Worm (Caenorhabditis elegans) whole organism, early embryonic: ENCODE data around the gene rcat-1.

Experiments
- B0310.2 ChIP-seq: sonication (generic microtip); optimal IDR thresholded peaks from 2 replicates; lab custom pipeline; 2016; ENCODE audit warnings: mild to moderate bottlenecking, missing genetic modification characterization, missing compliant biosample characterization
- F13C5.2 ChIP-seq: sonication (generic microtip); optimal IDR thresholded peaks from 2 replicates; lab custom pipeline; 2017; ENCODE audit warnings: mild to moderate bottlenecking, missing genetic modification characterization, inconsistent platforms, missing compliant biosample characterization
- aly-1 ChIP-seq: sonication (generic microtip); optimal IDR thresholded peaks from 2 replicates; lab custom pipeline; 2016; ENCODE audit warnings: missing genetic modification characterization, missing compliant biosample characterization
- ama-1 ChIP-seq: fragments of 150-350 bp; optimal IDR thresholded peaks from 2 replicates; lab custom pipeline; 2014
- ets-7 ChIP-seq: sonication (generic microtip); optimal IDR thresholded peaks from 2 replicates; lab custom pipeline; 2016; ENCODE audit warnings: missing genotype, missing genetic modification characterization, missing compliant biosample characterization
- flt-1 ChIP-seq: fragments of 200-800 bp; sonication (Bioruptor generic); IDR thresholded peaks from 2 replicates; pipeline ENCODE4 v1.3.6; 2022; ENCODE audit warnings: missing genetic modification characterization, missing compliant biosample characterization
- hmg-4 ChIP-seq: fragments of 200-800 bp; sonication (Bioruptor generic); optimal IDR thresholded peaks from 2 replicates; lab custom pipeline; 2018; ENCODE audit warnings: mild to moderate bottlenecking, missing genetic modification characterization, missing compliant biosample characterization
- hnd-1 ChIP-seq: sonication (generic microtip); optimal IDR thresholded peaks from 2 replicates; lab custom pipeline; 2016; ENCODE audit warnings: missing genetic modification characterization, missing compliant biosample characterization
- tbx-37 ChIP-seq: fragments of 200-800 bp; sonication (Bioruptor generic); conservative IDR thresholded peaks from 2 replicates; pipeline ENCODE4 v1.3.6; 2022; ENCODE audit warnings: missing genetic modification reagents, missing genetic modification characterization, missing compliant biosample characterization

DNA sequence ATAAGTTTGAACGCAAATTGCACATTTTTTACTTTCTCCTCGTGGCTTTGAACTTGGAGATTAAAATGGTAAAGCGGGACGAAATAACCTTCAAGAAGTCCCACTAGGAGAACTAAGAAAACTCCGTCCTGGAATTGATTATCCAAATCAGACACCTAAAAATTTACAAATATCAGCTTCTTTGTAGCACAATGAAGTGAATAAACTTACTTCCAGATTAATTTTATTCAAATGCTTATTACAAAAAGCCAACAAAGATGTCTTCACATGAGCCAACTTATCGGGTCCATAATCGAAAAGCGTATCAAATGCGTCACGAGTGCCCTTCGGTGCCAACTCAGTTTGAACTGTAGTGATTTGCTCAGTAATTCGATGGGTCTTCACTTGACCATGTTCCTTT is 7.2 kb upstream of the rcat-1 start:
- TF ChIP-seq B0310.2 (no peak), ama-1 (no peak), F13C5.2 (no peak), hnd-1 (tag; lab: Kevin White, UChicago) (no peak), hmg-4 (GFP tag; lab: Kevin White, UChicago) (no peak), tbx-37 (GFP tag; lab: Robert Waterston, UW) (no peak), ets-7 (no peak), flt-1 (no peak), aly-1 (tag; lab: Kevin White, UChicago) (no peak)
